Fruit fly (Drosophila melanogaster) whole organism, prepupa: Measurements from ENCODE around the gene fliI.

ENCODE experiments used
- Blimp-1 ChIP-seq: fragments of 200-800 bp; sonication (Bioruptor generic); optimal IDR thresholded peaks from 3 replicates; lab custom pipeline; 2017; ENCODE audit warnings: missing biosample characterization, missing genetic modification characterization, mild to moderate bottlenecking, moderate library complexity, missing genetic modification reagents
- CG10631 ChIP-seq: fragments of 200-800 bp; sonication (Bioruptor generic); optimal IDR thresholded peaks from 2 replicates; lab custom pipeline; 2016; ENCODE audit warnings: missing biosample characterization, missing genetic modification characterization
- CG11294 ChIP-seq: fragments of 200-800 bp; sonication (Bioruptor generic); IDR thresholded peaks from 2 replicates; pipeline ENCODE4 v1.3.6; 2022; ENCODE audit warnings: missing biosample characterization, missing genetic modification characterization
- CG11762 ChIP-seq: fragments of 200-800 bp; sonication (Bioruptor generic); optimal IDR thresholded peaks from 3 replicates; lab custom pipeline; 2016; ENCODE audit warnings: missing biosample characterization, missing genetic modification characterization; ENCODE audit not compliant: insufficient read depth
- CG11902 ChIP-seq: fragments of 200-800 bp; sonication (Bioruptor generic); optimal IDR thresholded peaks from 3 replicates; lab custom pipeline; 2016; ENCODE audit warnings: missing biosample characterization, missing genetic modification characterization
- CG15336 ChIP-seq: fragments of 200-800 bp; sonication (Bioruptor generic); IDR thresholded peaks from 2 replicates; pipeline ENCODE4 v1.3.6; 2022; ENCODE audit warnings: missing biosample characterization, missing genetic modification characterization
- CG1621 ChIP-seq: fragments of 200-800 bp; sonication (Bioruptor generic); optimal IDR thresholded peaks from 3 replicates; lab custom pipeline; 2018; ENCODE audit warnings: missing biosample characterization, mild to moderate bottlenecking, missing genetic modification characterization
- CG16779 ChIP-seq: fragments of 200-800 bp; sonication (Bioruptor generic); optimal IDR thresholded peaks from 3 replicates; lab custom pipeline; 2017; ENCODE audit warnings: missing biosample characterization, mild to moderate bottlenecking, missing genetic modification characterization
- CG32006 ChIP-seq: fragments of 200-800 bp; sonication (Bioruptor generic); optimal IDR thresholded peaks from 3 replicates; lab custom pipeline; 2017; ENCODE audit warnings: missing biosample characterization, mild to moderate bottlenecking, missing genetic modification characterization
- CG34406 ChIP-seq: fragments of 200-800 bp; sonication (Bioruptor generic); optimal IDR thresholded peaks from 3 replicates; lab custom pipeline; 2016; ENCODE audit warnings: missing biosample characterization, missing genetic modification characterization
- CG3919 ChIP-seq: fragments of 200-800 bp; sonication (Bioruptor generic); optimal IDR thresholded peaks from 3 replicates; lab custom pipeline; 2016; ENCODE audit warnings: missing biosample characterization, missing genetic modification characterization
- CG4318 ChIP-seq: fragments of 200-800 bp; sonication (Bioruptor generic); optimal IDR thresholded peaks from 3 replicates; lab custom pipeline; 2017; ENCODE audit warnings: missing biosample characterization, mild to moderate bottlenecking, missing genetic modification characterization
- CG6163 ChIP-seq: fragments of 200-800 bp; sonication (Bioruptor generic); IDR thresholded peaks from 3 replicates; pipeline ENCODE4 v1.3.6; 2022; ENCODE audit warnings: missing biosample characterization, missing genetic modification characterization
- CG6276 ChIP-seq: fragments of 200-800 bp; sonication (Bioruptor generic); optimal IDR thresholded peaks from 2 replicates; lab custom pipeline; 2017; ENCODE audit warnings: missing biosample characterization, mild to moderate bottlenecking, missing genetic modification characterization
- CG6808 ChIP-seq: fragments of 200-800 bp; sonication (Bioruptor generic); optimal IDR thresholded peaks from 3 replicates; lab custom pipeline; 2017; ENCODE audit warnings: missing biosample characterization, missing genetic modification characterization, mild to moderate bottlenecking, moderate library complexity, missing genetic modification reagents
- CG6854 ChIP-seq: fragments of 200-800 bp; sonication (Bioruptor generic); optimal IDR thresholded peaks from 2 replicates; lab custom pipeline; 2017; ENCODE audit warnings: missing biosample characterization, mild to moderate bottlenecking, missing genetic modification characterization
- CG7368 ChIP-seq: fragments of 200-800 bp; sonication (Bioruptor generic); optimal IDR thresholded peaks from 3 replicates; lab custom pipeline; 2016; ENCODE audit warnings: missing biosample characterization, missing genetic modification characterization
- CG8119 ChIP-seq: fragments of 200-800 bp; sonication (Bioruptor generic); IDR thresholded peaks from 3 replicates; pipeline ENCODE4 v1.3.6; 2022; ENCODE audit warnings: missing biosample characterization, missing genetic modification characterization
- CG8319 ChIP-seq: fragments of 200-800 bp; sonication (Bioruptor generic); optimal IDR thresholded peaks from 3 replicates; lab custom pipeline; 2016; ENCODE audit warnings: missing biosample characterization, missing genetic modification characterization
- CG8632 ChIP-seq: fragments of 200-800 bp; sonication (Bioruptor generic); optimal IDR thresholded peaks from 3 replicates; lab custom pipeline; 2016; ENCODE audit warnings: missing biosample characterization, missing genetic modification characterization
- Eip75B ChIP-seq: fragments of 200-800 bp; sonication (Bioruptor generic); optimal IDR thresholded peaks from 3 replicates; lab custom pipeline; 2016; ENCODE audit warnings: missing biosample characterization, missing genetic modification characterization
- Eip93F ChIP-seq: fragments of 200-800 bp; sonication (Bioruptor generic); optimal IDR thresholded peaks from 2 replicates; lab custom pipeline; 2016; ENCODE audit warnings: missing biosample characterization, mild to moderate bottlenecking, missing genetic modification characterization
- Ets21C ChIP-seq: fragments of 200-800 bp; sonication (Bioruptor generic); optimal IDR thresholded peaks from 3 replicates; lab custom pipeline; 2016; ENCODE audit warnings: missing biosample characterization, missing genetic modification characterization
- Ets96B ChIP-seq: fragments of 200-800 bp; optimal IDR thresholded peaks from 2 replicates; lab custom pipeline; 2019; ENCODE audit warnings: missing biosample characterization, mild to moderate bottlenecking, missing genetic modification characterization, moderate library complexity
- Gug ChIP-seq: fragments of 200-800 bp; sonication (Bioruptor generic); IDR thresholded peaks from 2 replicates; pipeline ENCODE4 v1.3.6; 2022; ENCODE audit warnings: missing biosample characterization, missing genetic modification characterization
- Hr38 ChIP-seq: sonication (Bioruptor generic); optimal IDR thresholded peaks from 2 replicates; lab custom pipeline; 2016; ENCODE audit warnings: missing biosample characterization, missing genetic modification characterization
- Hr39 ChIP-seq: fragments of 200-800 bp; sonication (Bioruptor generic); optimal IDR thresholded peaks from 2 replicates; lab custom pipeline; 2016; ENCODE audit warnings: missing biosample characterization, missing genetic modification characterization
- Lpt ChIP-seq: fragments of 200-800 bp; sonication (Bioruptor generic); optimal IDR thresholded peaks from 3 replicates; lab custom pipeline; 2016; ENCODE audit warnings: missing biosample characterization, missing genetic modification characterization
- Met ChIP-seq: fragments of 200-800 bp; sonication (Bioruptor generic); optimal IDR thresholded peaks from 3 replicates; lab custom pipeline; 2016; ENCODE audit warnings: missing biosample characterization, missing genetic modification characterization
- OdsH ChIP-seq: fragments of 200-800 bp; sonication (Bioruptor generic); optimal IDR thresholded peaks from 3 replicates; lab custom pipeline; 2016; ENCODE audit warnings: missing biosample characterization, missing genetic modification characterization
- Sox102F ChIP-seq: fragments of 200-800 bp; sonication (Bioruptor generic); optimal IDR thresholded peaks from 2 replicates; lab custom pipeline; 2016; ENCODE audit warnings: missing biosample characterization, mild to moderate bottlenecking, missing genetic modification characterization
- Sox15 ChIP-seq: fragments of 200-800 bp; sonication (Bioruptor generic); optimal IDR thresholded peaks from 3 replicates; lab custom pipeline; 2016; ENCODE audit warnings: missing biosample characterization, missing genetic modification characterization
- achi ChIP-seq: fragments of 200-800 bp; sonication (Bioruptor generic); optimal IDR thresholded peaks from 3 replicates; lab custom pipeline; 2016; ENCODE audit warnings: missing biosample characterization, missing genetic modification characterization
- acj6 ChIP-seq: fragments of 200-800 bp; sonication (Bioruptor generic); optimal IDR thresholded peaks from 3 replicates; lab custom pipeline; 2016; ENCODE audit warnings: missing biosample characterization, missing genetic modification characterization
- cyc ChIP-seq: fragments of 200-800 bp; sonication (Bioruptor generic); optimal IDR thresholded peaks from 3 replicates; lab custom pipeline; 2016; ENCODE audit warnings: missing biosample characterization, missing genetic modification characterization
- dsx ChIP-seq: fragments of 200-800 bp; optimal IDR thresholded peaks from 3 replicates; lab custom pipeline; 2019; ENCODE audit warnings: missing biosample characterization, mild to moderate bottlenecking, missing genetic modification characterization, moderate library complexity; ENCODE audit not compliant: poor library complexity, severe bottlenecking
- esn ChIP-seq: fragments of 200-800 bp; sonication (Bioruptor generic); optimal IDR thresholded peaks from 2 replicates; lab custom pipeline; 2016; ENCODE audit warnings: missing biosample characterization, mild to moderate bottlenecking, missing genetic modification characterization, moderate library complexity
- fd59A ChIP-seq: fragments of 200-800 bp; sonication (Bioruptor generic); optimal IDR thresholded peaks from 2 replicates; lab custom pipeline; 2017; ENCODE audit warnings: missing biosample characterization, mild to moderate bottlenecking, missing genetic modification characterization, missing genetic modification reagents
- fd85E ChIP-seq: fragments of 200-800 bp; sonication (Bioruptor generic); optimal IDR thresholded peaks from 3 replicates; lab custom pipeline; 2016; ENCODE audit warnings: missing biosample characterization, missing genetic modification characterization
- fkh ChIP-seq: fragments of 200-800 bp; sonication (Bioruptor generic); optimal IDR thresholded peaks from 3 replicates; lab custom pipeline; 2017; ENCODE audit warnings: missing biosample characterization, mild to moderate bottlenecking, missing genetic modification characterization, moderate library complexity
- pdm3 ChIP-seq: fragments of 200-800 bp; sonication (Bioruptor generic); optimal IDR thresholded peaks from 3 replicates; lab custom pipeline; 2016; ENCODE audit warnings: missing biosample characterization, missing genetic modification characterization
- salr ChIP-seq, 2 experiments: fragments of 200-800 bp; sonication (Bioruptor generic); optimal IDR thresholded peaks; 3 replicates each; lab custom pipeline; 2016 to 2018; ENCODE audit warnings: missing biosample characterization in 2 of 2, missing genetic modification characterization in 2 of 2, mild to moderate bottlenecking in 1 of 2
- spab ChIP-seq: fragments of 200-800 bp; sonication (Bioruptor generic); optimal IDR thresholded peaks from 2 replicates; lab custom pipeline; 2017; ENCODE audit warnings: missing biosample characterization, mild to moderate bottlenecking, missing genetic modification characterization, missing genetic modification reagents
- ss ChIP-seq, 2 experiments: fragments of 200-800 bp; sonication (Bioruptor generic); optimal IDR thresholded peaks; 2 replicates in 1 of 2; 3 replicates in 1 of 2; lab custom pipeline; 2017 to 2018; ENCODE audit warnings: mild to moderate bottlenecking in 2 of 2, missing biosample characterization in 2 of 2, missing genetic modification characterization in 2 of 2, moderate library complexity in 1 of 2

Gene fliI

dm6 chrX:21366311-21366990, 26.9 kb downstream of the fliI start (continued):
- TF ChIP-seq CG32006: peak; percentile 96
- TF ChIP-seq CG16779 (tag; lab: Kevin White, UChicago): peak; percentile 81
- peak; percentile 26 for TF ChIP-seq Ets21C (GFP tag; lab: Kevin White, UChicago)
- TF ChIP-seq CG7368 (GFP tag; lab: Kevin White, UChicago): peak; percentile 64
- peak; percentile 80 for TF ChIP-seq Lpt (GFP tag; lab: Kevin White, UChicago)
- TF ChIP-seq CG10631 (GFP tag; lab: Kevin White, UChicago): peak; percentile 78
- TF ChIP-seq spab (GFP tag; lab: Kevin White, UChicago): peak; percentile 63
- peak; percentile 81 for TF ChIP-seq acj6 (GFP tag; lab: Kevin White, UChicago)
- TF ChIP-seq CG8319 (GFP tag; lab: Kevin White, UChicago): peak; percentile 43
- peak; percentile 79 for TF ChIP-seq CG3919 (GFP tag; lab: Kevin White, UChicago)
- peak; percentile 6 for TF ChIP-seq Eip75B (GFP tag; lab: Kevin White, UChicago)
- TF ChIP-seq CG11294: peak; percentile 69; the same call in 1 of the 2 replicates
- TF ChIP-seq fd59A (GFP tag; lab: Kevin White, UChicago): peak; percentile 66
- peak; percentile 74 for TF ChIP-seq Ets96B (tag; lab: Kevin White, UChicago)
- peak; percentile 86 for TF ChIP-seq OdsH (GFP tag; lab: Kevin White, UChicago)
- TF ChIP-seq, all 60 proteins: peak for 57

dm6 chrX:21367363-21368072, 28.0 kb downstream of the fliI start:
- TF ChIP-seq cyc (GFP tag; lab: Kevin White, UChicago) (peak; percentile 98), acj6 (GFP tag; lab: Kevin White, UChicago) (peak; percentile 99), CG6854 (peak; percentile 98), Hr39 (GFP tag; lab: Kevin White, UChicago) (peak; percentile 98), Sox15 (GFP tag; lab: Kevin White, UChicago) (peak; percentile 97), Met (GFP tag; lab: Kevin White, UChicago) (peak; percentile 98), CG11762 (GFP tag; lab: Kevin White, UChicago) (peak; percentile 98), fd59A (GFP tag; lab: Kevin White, UChicago) (peak; percentile 99), ss (GFP tag; optimal IDR thresholded peaks at IDR 0.05; lab: Kevin White, UChicago) (peak; percentile 99), CG11902 (GFP tag; lab: Kevin White, UChicago) (peak; percentile 97), fkh (peak; percentile 86), CG1621 (tag; lab: Kevin White, UChicago) (peak; percentile 97), CG34406 (GFP tag; lab: Kevin White, UChicago) (peak; percentile 98), fd85E (peak; percentile 89), CG6808 (GFP tag; lab: Kevin White, UChicago) (peak; percentile 99), Blimp-1 (GFP tag; lab: Kevin White, UChicago) (peak; percentile 96), spab (GFP tag; lab: Kevin White, UChicago) (peak; percentile 98), dsx (GFP tag; lab: Kevin White, UChicago) (peak; percentile 97), CG6276 (GFP tag; lab: Kevin White, UChicago) (peak; percentile 99), Eip93F (GFP tag; lab: Kevin White, UChicago) (peak; percentile 96), Sox102F (GFP tag; lab: Kevin White, UChicago) (peak; percentile 99), achi (peak; percentile 98), salr (GFP tag; optimal IDR thresholded peaks at IDR 0.05; lab: Kevin White, UChicago) (peak; percentile 96 to 98), CG7368 (GFP tag; lab: Kevin White, UChicago) (peak; percentile 97), CG32006 (peak; percentile 100), esn (GFP tag; lab: Kevin White, UChicago) (peak; percentile 99), CG8632 (GFP tag; lab: Kevin White, UChicago) (peak; percentile 99), Ets96B (tag; lab: Kevin White, UChicago) (peak; percentile 97), CG11294 (peak; percentile 96), CG8119 (GFP tag; lab: Robert Waterston, UW) (peak; percentile 99), CG3919 (GFP tag; lab: Kevin White, UChicago) (peak; percentile 98), Ets21C (GFP tag; lab: Kevin White, UChicago) (peak; percentile 97), CG6163 (GFP tag; lab: Robert Waterston, UW) (peak; percentile 97), Hr38 (peak; percentile 3), CG4318 (GFP tag; lab: Kevin White, UChicago) (peak; percentile 99), CG15336 (GFP tag; lab: Robert Waterston, UW) (peak; percentile 98), Eip75B (GFP tag; lab: Kevin White, UChicago) (peak; percentile 99), Lpt (GFP tag; lab: Kevin White, UChicago) (peak; percentile 98), Gug (GFP tag; lab: Robert Waterston, UW) (peak; percentile 97), pdm3 (peak; percentile 99)
